Worm (Caenorhabditis elegans) whole organism, L2 larva: Measurements from ENCODE around the gene droe-4.

Source experiments
- Y55F3AM.14 ChIP-seq: fragments of 200-800 bp; sonication (Bioruptor generic); optimal IDR thresholded peaks from 2 replicates; lab custom pipeline; 2018; ENCODE audit warnings: mild to moderate bottlenecking, missing genetic modification characterization, missing compliant biosample characterization
- nhr-11 ChIP-seq: fragments of 150-350 bp; optimal IDR thresholded peaks from 2 replicates; lab custom pipeline; 2014; ENCODE audit warnings: missing biosample characterization, missing genetic modification characterization
- nhr-12 ChIP-seq: fragments of 150-350 bp; optimal IDR thresholded peaks from 2 replicates; lab custom pipeline; 2014; ENCODE audit warnings: missing biosample characterization, missing genetic modification characterization
- nhr-23 ChIP-seq: fragments of 150-350 bp; optimal IDR thresholded peaks from 2 replicates; lab custom pipeline; 2014; ENCODE audit warnings: missing biosample characterization, missing genetic modification reagents, missing genetic modification characterization
- ztf-11 ChIP-seq: sonication (generic microtip); optimal IDR thresholded peaks from 2 replicates; lab custom pipeline; 2017; ENCODE audit warnings: missing biosample characterization, missing genetic modification characterization

DNA sequence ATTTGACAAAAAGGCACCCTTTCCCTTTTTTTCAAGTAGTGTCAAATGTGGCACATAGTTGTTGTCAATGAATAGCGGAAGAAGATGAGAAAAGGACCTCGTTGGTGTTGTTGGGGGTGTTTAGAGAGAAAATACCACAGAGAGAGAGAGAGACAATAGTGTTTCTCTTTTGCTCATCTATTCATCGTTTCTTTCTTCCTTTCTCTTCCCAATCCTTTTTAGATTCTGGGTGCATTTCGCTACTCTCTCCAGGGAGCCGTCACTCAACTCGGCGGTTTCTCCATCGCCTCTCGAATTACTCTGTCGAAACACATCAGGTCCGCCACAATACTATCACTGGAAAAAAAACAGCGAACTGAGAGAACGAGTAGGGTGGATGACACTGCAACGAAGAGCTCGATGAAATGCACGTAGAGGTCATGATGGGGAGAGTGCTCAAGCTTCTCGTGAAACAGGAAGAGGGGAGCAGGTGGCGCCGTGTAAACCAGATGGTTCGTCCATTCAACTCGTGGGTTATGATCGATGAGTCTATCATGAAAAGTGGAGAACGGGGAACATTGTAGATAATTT lies 11.2 kb downstream of the droe-4 start:
- TF ChIP-seq nhr-11 (tag; lab: Kevin White, UChicago) (no peak), nhr-23 (tag; lab: Kevin White, UChicago) (no peak), ztf-11 (tag; lab: Kevin White, UChicago) (no peak), Y55F3AM.14 (GFP tag; lab: Kevin White, UChicago) (no peak), nhr-12 (no peak)
